Worm (Caenorhabditis elegans) whole organism, late embryonic: ENCODE data around the gene T11G6.5.

Experiments
- ceh-19 ChIP-seq: fragments of 200-800 bp; sonication (Bioruptor generic); optimal IDR thresholded peaks from 2 replicates; lab custom pipeline; 2018; ENCODE audit warnings: mild to moderate bottlenecking, missing genetic modification characterization, missing compliant biosample characterization
- ceh-9 ChIP-seq: sonication (generic microtip); optimal IDR thresholded peaks from 2 replicates; lab custom pipeline; 2016; ENCODE audit warnings: mild to moderate bottlenecking, missing genetic modification characterization, inconsistent platforms, missing compliant biosample characterization
- fkh-10 ChIP-seq: fragments of 150-350 bp; optimal IDR thresholded peaks from 2 replicates; lab custom pipeline; 2014; ENCODE audit warnings: missing biosample characterization, missing genetic modification reagents, missing genetic modification characterization
- nfya-1 ChIP-seq: sonication (generic microtip); optimal IDR thresholded peaks from 2 replicates; lab custom pipeline; 2017; ENCODE audit warnings: missing genetic modification characterization, mild to moderate bottlenecking, missing compliant biosample characterization, antibody characterized with exemption, moderate library complexity
- pat-9 ChIP-seq: fragments of 200-800 bp; sonication (Bioruptor generic); optimal IDR thresholded peaks from 2 replicates; lab custom pipeline; 2018; ENCODE audit warnings: mild to moderate bottlenecking, missing genetic modification characterization, moderate library complexity, missing compliant biosample characterization
- pha-4 ChIP-seq: fragments of 150-350 bp; optimal IDR thresholded peaks from 2 replicates; lab custom pipeline; 2018; ENCODE audit warnings: missing biosample characterization, missing genetic modification reagents, missing genetic modification characterization
- pqm-1 ChIP-seq: sonication (generic microtip); optimal IDR thresholded peaks from 2 replicates; lab custom pipeline; 2016; ENCODE audit warnings: missing genetic modification characterization, missing compliant biosample characterization
- ref-2 ChIP-seq: sonication (generic microtip); optimal IDR thresholded peaks from 2 replicates; lab custom pipeline; 2016; ENCODE audit warnings: missing genetic modification characterization, missing compliant biosample characterization
- rnt-1 ChIP-seq: sonication (generic microtip); optimal IDR thresholded peaks from 2 replicates; lab custom pipeline; 2016; ENCODE audit warnings: missing genetic modification characterization, missing compliant biosample characterization
- sdc-2 ChIP-seq: sonication (generic microtip); optimal IDR thresholded peaks from 2 replicates; lab custom pipeline; 2016; ENCODE audit warnings: missing genotype, missing genetic modification characterization, missing compliant biosample characterization
- syd-9 ChIP-seq: sonication (generic microtip); optimal IDR thresholded peaks from 2 replicates; lab custom pipeline; 2016; ENCODE audit warnings: mild to moderate bottlenecking, missing genetic modification characterization, moderate library complexity, missing compliant biosample characterization

DNA sequence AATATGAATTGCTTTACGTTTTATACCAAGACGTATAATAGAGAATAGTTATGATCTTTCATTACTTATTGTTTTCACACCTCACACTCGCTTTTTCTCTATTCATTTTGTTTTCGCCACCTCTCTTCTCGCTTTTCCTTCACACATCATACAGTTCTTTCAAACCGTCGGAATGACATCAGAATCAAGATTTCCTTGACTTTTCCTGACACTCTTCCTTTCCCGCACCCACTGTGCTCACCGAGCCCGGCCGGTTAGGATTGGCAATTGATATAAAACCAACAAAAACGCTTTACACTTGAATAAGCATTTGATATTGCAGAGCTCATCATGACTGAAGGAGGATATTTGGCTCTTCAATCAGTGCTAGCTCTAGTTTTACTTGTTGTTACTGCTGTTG is 43.2 kb downstream of the T11G6.5 start, which contains the start of gene zipt-2.1:
- TF ChIP-seq pqm-1: no peak
- no peak for TF ChIP-seq sdc-2
- TF ChIP-seq nfya-1 (tag; lab: Kevin White, UChicago): no peak
- TF ChIP-seq rnt-1 (tag; lab: Kevin White, UChicago): no peak
- no peak for TF ChIP-seq pat-9 (tag; lab: Kevin White, UChicago)
- TF ChIP-seq syd-9: no peak
- TF ChIP-seq ceh-19 (GFP tag; lab: Kevin White, UChicago): no peak
- TF ChIP-seq pha-4 (tag; lab: Kevin White, UChicago): no peak
- TF ChIP-seq ref-2 (tag; lab: Kevin White, UChicago): no peak
- TF ChIP-seq fkh-10 (GFP tag; lab: Kevin White, UChicago): no peak
- TF ChIP-seq ceh-9 (tag; lab: Kevin White, UChicago): no peak
